Fruit fly (Drosophila melanogaster): ENCODE data around the gene CG33158.

CG33158 gene

dm6 chr3L:16402253-16402652, 17.1 kb upstream of the CG33158 start:
- TF ChIP-seq CG32006 (GFP tag; optimal IDR thresholded peaks at IDR 0.05), result no peak
- TF ChIP-seq svp (GFP tag), result peak; percentile 60
- no peak for TF ChIP-seq CG8119 (GFP tag; IDR thresholded peaks at IDR 0.05)
- TF ChIP-seq CG4318 (GFP tag; optimal IDR thresholded peaks at IDR 0.05), result no peak
- TF ChIP-seq CG3919 (GFP tag; optimal IDR thresholded peaks at IDR 0.05), result no peak
- TF ChIP-seq CG6276 (GFP tag; optimal IDR thresholded peaks at IDR 0.05), result no peak
- no peak for TF ChIP-seq spab (GFP tag; optimal IDR thresholded peaks at IDR 0.05)

dm6 chr3L:16407815-16408608, 11.4 kb upstream of the CG33158 start:
- TF ChIP-seq CG10631 (GFP tag; optimal IDR thresholded peaks at IDR 0.05) (peak; percentile 40), CG4318 (GFP tag; optimal IDR thresholded peaks at IDR 0.05) (no peak), CG34406 (GFP tag; optimal IDR thresholded peaks at IDR 0.05) (no peak), svp (GFP tag) (peak; percentile 75), CG3032 (tag; optimal IDR thresholded peaks at IDR 0.05) (no peak), CG6808 (GFP tag; optimal IDR thresholded peaks at IDR 0.05) (no peak), CG31627 (GFP tag; optimal IDR thresholded peaks at IDR 0.05) (no peak), CG16779 (tag; optimal IDR thresholded peaks at IDR 0.05) (no peak), salr (GFP tag; optimal IDR thresholded peaks at IDR 0.05) (no peak), CG10669 (GFP tag; optimal IDR thresholded peaks at IDR 0.05) (no peak), lz (GFP tag; optimal IDR thresholded peaks at IDR 0.05) (no peak)

DNA sequence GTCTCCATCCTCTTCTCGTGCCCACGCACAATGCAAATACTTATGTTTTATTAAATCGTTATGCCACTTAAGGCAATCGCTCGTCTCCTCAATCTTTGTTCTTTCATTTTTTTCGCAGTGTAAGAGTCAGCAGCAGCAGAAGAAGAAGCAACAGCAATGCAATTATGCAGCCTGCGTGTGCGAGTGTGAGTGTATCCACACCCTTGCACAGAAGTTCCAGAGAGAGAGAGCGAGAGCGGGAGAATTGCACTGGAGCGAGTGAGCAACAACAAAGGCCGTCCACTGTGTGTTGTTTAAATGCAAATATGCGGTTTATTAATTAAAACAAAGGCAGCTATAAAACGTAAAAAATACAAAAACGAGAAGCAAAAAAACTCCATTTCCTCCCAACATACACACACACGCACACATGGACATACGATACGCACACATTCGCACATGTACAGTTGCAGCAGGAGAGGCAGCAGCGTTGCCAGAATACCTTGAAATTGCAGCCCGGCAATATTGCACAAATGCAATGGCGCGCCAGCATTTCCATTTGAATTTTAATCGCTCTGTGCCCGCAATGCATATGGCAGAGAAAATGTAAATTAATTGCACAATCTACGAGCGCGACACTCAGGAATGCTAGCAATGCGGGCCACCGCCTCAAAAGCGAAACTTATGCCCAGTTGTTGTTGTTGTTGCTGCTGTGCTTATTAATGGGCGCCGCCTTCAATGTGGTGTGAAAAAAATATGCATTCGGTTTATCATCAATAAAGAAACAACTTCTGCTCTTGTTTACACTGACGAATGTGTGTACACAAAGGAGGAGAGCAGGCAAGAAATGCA, 10.6 kb upstream of the CG33158 start:
- TF ChIP-seq Sox102F (GFP tag; optimal IDR thresholded peaks at IDR 0.05), result peak; percentile 78
- no peak for TF ChIP-seq fd85E (GFP tag; optimal IDR thresholded peaks at IDR 0.05)
- peak; percentile 37 for TF ChIP-seq Blimp-1 (GFP tag; optimal IDR thresholded peaks at IDR 0.05)
- peak; percentile 42 for TF ChIP-seq CG8632 (GFP tag; optimal IDR thresholded peaks at IDR 0.05)
- TF ChIP-seq esn (GFP tag; optimal IDR thresholded peaks at IDR 0.05), result peak; percentile 59
- no peak for TF ChIP-seq CG11902 (GFP tag; optimal IDR thresholded peaks at IDR 0.05)
- TF ChIP-seq cyc (GFP tag; optimal IDR thresholded peaks at IDR 0.05), result peak; percentile 49
- peak; percentile 77 for TF ChIP-seq CG8119 (GFP tag; IDR thresholded peaks at IDR 0.05)
- TF ChIP-seq pdm3 (GFP tag; optimal IDR thresholded peaks at IDR 0.05), result peak; percentile 36
- peak; percentile 67 for TF ChIP-seq net (GFP tag; optimal IDR thresholded peaks at IDR 0.05)
- TF ChIP-seq CG31627 (GFP tag; optimal IDR thresholded peaks at IDR 0.05), result peak; percentile 55
- TF ChIP-seq Eip75B (GFP tag; optimal IDR thresholded peaks at IDR 0.05), result peak; percentile 56
- peak; percentile 57 for TF ChIP-seq fd59A (GFP tag; optimal IDR thresholded peaks at IDR 0.05)
- TF ChIP-seq vri (GFP tag; optimal IDR thresholded peaks at IDR 0.05), result peak; percentile 63
- TF ChIP-seq salr (GFP tag; optimal IDR thresholded peaks at IDR 0.05), result peak; percentile 56 to 66
- TF ChIP-seq CG11762 (GFP tag; optimal IDR thresholded peaks at IDR 0.05; ENCODE audit: insufficient read depth), result peak; percentile 6
- TF ChIP-seq Lpt (GFP tag; optimal IDR thresholded peaks at IDR 0.05), result peak; percentile 72
- peak; percentile 64 for TF ChIP-seq CG10631 (GFP tag; optimal IDR thresholded peaks at IDR 0.05)
- peak; percentile 63 for TF ChIP-seq CG10669 (GFP tag; optimal IDR thresholded peaks at IDR 0.05)
- peak; percentile 63 for TF ChIP-seq CG6854 (GFP tag; optimal IDR thresholded peaks at IDR 0.05)
- TF ChIP-seq svp (GFP tag), result no peak
- peak; percentile 44 for TF ChIP-seq Gug (GFP tag; IDR thresholded peaks at IDR 0.05)
- no peak for TF ChIP-seq CG4318 (GFP tag; optimal IDR thresholded peaks at IDR 0.05)
- TF ChIP-seq Ets96B (tag; optimal IDR thresholded peaks at IDR 0.05), result peak; percentile 49
- TF ChIP-seq Sox14 (GFP tag; optimal IDR thresholded peaks at IDR 0.05), result peak; percentile 79
- TF ChIP-seq Eip93F (GFP tag; optimal IDR thresholded peaks at IDR 0.05), result no peak
- TF ChIP-seq ss (GFP tag; optimal IDR thresholded peaks at IDR 0.05), result peak; percentile 56 to 64
- peak; percentile 61 for TF ChIP-seq CG6808 (GFP tag; optimal IDR thresholded peaks at IDR 0.05)
- TF ChIP-seq eg (GFP tag; IDR thresholded peaks at IDR 0.05), result peak; percentile 65; the same call in 2 of the 3 replicates
- TF ChIP-seq topi (GFP tag; optimal IDR thresholded peaks at IDR 0.05), result peak; percentile 53
- no peak for TF ChIP-seq Hr38 (GFP tag; optimal IDR thresholded peaks at IDR 0.05)
- peak; percentile 68 for TF ChIP-seq Hr4 (GFP tag; optimal IDR thresholded peaks at IDR 0.05)
- peak; percentile 56 for TF ChIP-seq CG6792 (GFP tag; optimal IDR thresholded peaks at IDR 0.05)
- TF ChIP-seq Sox15 (GFP tag; optimal IDR thresholded peaks at IDR 0.05), result peak; percentile 24
- TF ChIP-seq dac (GFP tag; optimal IDR thresholded peaks at IDR 0.05), result no peak
